Fruit fly (Drosophila melanogaster): Measurements from ENCODE around the gene CG43867.

CG43867 gene

DNA sequence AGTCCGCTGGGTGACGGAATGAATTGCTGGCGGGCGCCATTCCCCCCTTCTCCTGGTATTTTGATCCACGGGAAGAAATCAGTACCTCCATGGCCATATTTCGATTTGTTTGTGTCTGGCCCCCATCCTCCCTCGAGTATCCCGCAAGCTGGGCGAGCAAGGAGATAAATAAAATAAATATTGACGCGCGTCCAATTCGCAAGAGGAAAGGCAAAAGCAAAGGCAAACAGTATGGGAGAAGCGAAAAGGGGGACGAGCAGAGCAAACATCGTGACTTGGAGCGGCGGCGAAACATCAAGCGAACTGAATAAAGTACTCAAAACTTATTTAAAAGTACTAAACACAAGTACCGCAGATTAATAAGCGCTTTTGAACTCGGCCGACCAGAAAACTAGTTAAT is 159.8 kb downstream of the CG43867 start (continued):
- TF ChIP-seq CG10669 (GFP tag; optimal IDR thresholded peaks at IDR 0.05) (peak; percentile 33), achi (GFP tag; optimal IDR thresholded peaks at IDR 0.05) (peak; percentile 38), Ets96B (tag; optimal IDR thresholded peaks at IDR 0.05) (peak; percentile 34), cyc (GFP tag; optimal IDR thresholded peaks at IDR 0.05) (peak; percentile 19), Gug (GFP tag; IDR thresholded peaks at IDR 0.05) (no peak), CG6792 (GFP tag; optimal IDR thresholded peaks at IDR 0.05) (peak; percentile 63), CG15336 (GFP tag; IDR thresholded peaks at IDR 0.05) (no peak), Blimp-1 (GFP tag; optimal IDR thresholded peaks at IDR 0.05) (peak; percentile 44), Lpt (GFP tag; optimal IDR thresholded peaks at IDR 0.05) (no peak), CG3032 (tag; optimal IDR thresholded peaks at IDR 0.05) (peak; percentile 25), Hr38 (GFP tag; optimal IDR thresholded peaks at IDR 0.05) (no peak), CG7368 (GFP tag; optimal IDR thresholded peaks at IDR 0.05) (peak; percentile 57), spab (GFP tag; optimal IDR thresholded peaks at IDR 0.05) (peak; percentile 16), Eip75B (GFP tag; optimal IDR thresholded peaks at IDR 0.05) (peak; percentile 31), fkh (GFP tag; optimal IDR thresholded peaks at IDR 0.05) (peak; percentile 87), CG16779 (tag; optimal IDR thresholded peaks at IDR 0.05) (no peak), CG34406 (GFP tag; optimal IDR thresholded peaks at IDR 0.05) (peak; percentile 53), CG8632 (GFP tag; optimal IDR thresholded peaks at IDR 0.05) (peak; percentile 64), CG1621 (tag; optimal IDR thresholded peaks at IDR 0.05) (peak; percentile 47), salr (GFP tag; optimal IDR thresholded peaks at IDR 0.05) (peak in 1 of 2 experiments; percentile 52), Sox102F (GFP tag; optimal IDR thresholded peaks at IDR 0.05) (peak; percentile 65)

DNA sequence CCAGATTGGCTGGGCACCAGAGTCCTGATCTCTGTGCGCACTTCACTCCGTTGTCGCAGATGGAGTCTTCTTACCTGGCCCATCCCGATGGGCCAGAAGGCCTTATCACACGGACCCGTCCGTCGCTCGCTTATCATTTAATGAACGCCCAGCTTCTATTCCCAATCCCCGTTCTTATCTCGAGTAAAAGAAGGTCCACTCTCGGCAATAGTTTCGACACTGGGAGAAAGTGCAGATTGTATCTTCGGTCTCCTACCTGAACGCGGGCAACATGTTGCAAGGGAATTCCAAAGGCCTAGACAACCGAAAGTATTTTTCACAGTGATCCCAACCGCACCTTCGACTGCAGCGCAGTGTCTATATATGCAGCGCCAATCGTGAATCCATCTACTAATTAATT is 161.7 kb downstream of the CG43867 start:
- TF ChIP-seq CG6808 (GFP tag; optimal IDR thresholded peaks at IDR 0.05) = peak; percentile 6
- no peak for TF ChIP-seq Hr39 (GFP tag; optimal IDR thresholded peaks at IDR 0.05)
- TF ChIP-seq svp (GFP tag) = peak; percentile 41
- no peak for TF ChIP-seq Hr38 (GFP tag; optimal IDR thresholded peaks at IDR 0.05)
- TF ChIP-seq net (GFP tag; optimal IDR thresholded peaks at IDR 0.05) = peak; percentile 5
- TF ChIP-seq Eip78C (GFP tag) = peak; percentile 4
- TF ChIP-seq ss (GFP tag; optimal IDR thresholded peaks at IDR 0.05) = no peak
- peak; percentile 12 for TF ChIP-seq fd59A (GFP tag; optimal IDR thresholded peaks at IDR 0.05)
- peak; percentile 7 for TF ChIP-seq dsx (GFP tag; optimal IDR thresholded peaks at IDR 0.05; ENCODE audit: poor library complexity, severe bottlenecking)

DNA sequence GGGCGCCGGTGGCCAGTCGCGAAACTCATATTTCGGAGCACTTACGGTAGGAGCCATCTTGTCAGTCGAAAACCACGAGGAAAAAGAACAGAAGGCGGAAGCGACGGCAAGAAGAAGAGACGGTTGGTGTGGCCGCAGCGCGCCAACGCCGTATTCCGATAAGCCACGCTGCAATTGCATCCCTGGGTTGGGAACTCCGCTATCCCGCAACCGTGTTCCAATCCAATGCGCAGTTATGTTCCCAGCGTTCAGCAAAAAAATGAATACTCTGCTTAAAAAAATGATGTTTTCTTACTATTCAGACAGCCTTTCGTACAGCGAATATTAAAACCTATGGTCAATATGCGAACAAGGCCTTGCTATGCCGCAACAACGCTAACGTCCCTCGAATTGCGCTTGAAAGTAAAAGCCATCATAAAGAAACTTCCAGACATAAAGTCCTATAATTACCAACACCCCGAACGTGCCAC is 162.7 kb downstream of the CG43867 start, which contains the start of gene RpL22:
Gene RpL22, minus strand, starts transcription at position 92 of the 470 bp plus-strand sequence.
- peak; percentile 71 for TF ChIP-seq vri (GFP tag; optimal IDR thresholded peaks at IDR 0.05)
- TF ChIP-seq fd59A (GFP tag; optimal IDR thresholded peaks at IDR 0.05) = peak; percentile 18
- peak; percentile 3 for TF ChIP-seq Hr4 (GFP tag; optimal IDR thresholded peaks at IDR 0.05)
- peak; percentile 55 for TF ChIP-seq CG3032 (tag; optimal IDR thresholded peaks at IDR 0.05)
- TF ChIP-seq CG6792 (GFP tag; optimal IDR thresholded peaks at IDR 0.05) = peak; percentile 74
- TF ChIP-seq CG11294 (GFP tag; IDR thresholded peaks at IDR 0.05) = no peak
- peak; percentile 87 for TF ChIP-seq Sox14 (GFP tag; optimal IDR thresholded peaks at IDR 0.05)
- peak; percentile 55 for TF ChIP-seq dac (GFP tag; optimal IDR thresholded peaks at IDR 0.05)
- TF ChIP-seq net (GFP tag; optimal IDR thresholded peaks at IDR 0.05) = peak; percentile 82
- peak; percentile 68 for TF ChIP-seq Eip75B (GFP tag; optimal IDR thresholded peaks at IDR 0.05)
- peak; percentile 36 for TF ChIP-seq CG32006 (GFP tag; optimal IDR thresholded peaks at IDR 0.05)
- peak; percentile 75 for TF ChIP-seq CG16779 (tag; optimal IDR thresholded peaks at IDR 0.05)
- peak; percentile 72 for TF ChIP-seq Blimp-1 (GFP tag; optimal IDR thresholded peaks at IDR 0.05)
- TF ChIP-seq topi (GFP tag; optimal IDR thresholded peaks at IDR 0.05) = peak; percentile 82
- peak; percentile 51 for TF ChIP-seq CG11762 (GFP tag; optimal IDR thresholded peaks at IDR 0.05; ENCODE audit: insufficient read depth)
- peak; percentile 63 to 84 for TF ChIP-seq ss (GFP tag; optimal IDR thresholded peaks at IDR 0.05)
- peak; percentile 32 for TF ChIP-seq Lpt (GFP tag; optimal IDR thresholded peaks at IDR 0.05)
- TF ChIP-seq acj6 (GFP tag; optimal IDR thresholded peaks at IDR 0.05) = peak; percentile 58
- no peak for TF ChIP-seq Hr38 (GFP tag; optimal IDR thresholded peaks at IDR 0.05)
- peak; percentile 56; the same call in 1 of the 2 replicates for TF ChIP-seq CG15336 (GFP tag; IDR thresholded peaks at IDR 0.05)
- no peak for TF ChIP-seq CG4318 (GFP tag; optimal IDR thresholded peaks at IDR 0.05)
- TF ChIP-seq CG9139 (GFP tag; optimal IDR thresholded peaks at IDR 0.05) = peak; percentile 77
- TF ChIP-seq CG6854 (GFP tag; optimal IDR thresholded peaks at IDR 0.05) = peak; percentile 91
- TF ChIP-seq CG7368 (GFP tag; optimal IDR thresholded peaks at IDR 0.05) = peak; percentile 81
- TF ChIP-seq CG34406 (GFP tag; optimal IDR thresholded peaks at IDR 0.05) = peak; percentile 72
- peak; percentile 60 for TF ChIP-seq svp (GFP tag)
- peak; percentile 81 for TF ChIP-seq cyc (GFP tag; optimal IDR thresholded peaks at IDR 0.05)
- peak; percentile 78 for TF ChIP-seq CG1621 (tag; optimal IDR thresholded peaks at IDR 0.05)
- peak; percentile 84 for TF ChIP-seq esn (GFP tag; optimal IDR thresholded peaks at IDR 0.05)
- TF ChIP-seq lz (GFP tag; optimal IDR thresholded peaks at IDR 0.05) = peak; percentile 82
- TF ChIP-seq Eip78C (GFP tag) = peak; percentile 91
- peak; percentile 77 for TF ChIP-seq CG3919 (GFP tag; optimal IDR thresholded peaks at IDR 0.05)
- TF ChIP-seq pdm3 (GFP tag; optimal IDR thresholded peaks at IDR 0.05) = peak; percentile 67
